Worm (Caenorhabditis elegans) whole organism, L4/young adult: ENCODE measurements around the gene B0507.6.

ENCODE experiments used
- W03F9.2 ChIP-seq: fragments of 150-350 bp; optimal IDR thresholded peaks from 2 replicates; lab custom pipeline; 2014; ENCODE audit warnings: missing biosample characterization, missing genetic modification characterization
- dao-5 ChIP-seq: sonication (generic microtip); optimal IDR thresholded peaks from 2 replicates; lab custom pipeline; 2016; ENCODE audit warnings: missing genotype, missing genetic modification characterization, moderate library complexity, missing compliant biosample characterization
- him-1 ChIP-seq: sonication (generic microtip); optimal IDR thresholded peaks from 2 replicates; lab custom pipeline; 2016; ENCODE audit warnings: missing genotype, missing genetic modification reagents, missing genetic modification characterization, missing compliant biosample characterization

B0507.6 gene

DNA sequence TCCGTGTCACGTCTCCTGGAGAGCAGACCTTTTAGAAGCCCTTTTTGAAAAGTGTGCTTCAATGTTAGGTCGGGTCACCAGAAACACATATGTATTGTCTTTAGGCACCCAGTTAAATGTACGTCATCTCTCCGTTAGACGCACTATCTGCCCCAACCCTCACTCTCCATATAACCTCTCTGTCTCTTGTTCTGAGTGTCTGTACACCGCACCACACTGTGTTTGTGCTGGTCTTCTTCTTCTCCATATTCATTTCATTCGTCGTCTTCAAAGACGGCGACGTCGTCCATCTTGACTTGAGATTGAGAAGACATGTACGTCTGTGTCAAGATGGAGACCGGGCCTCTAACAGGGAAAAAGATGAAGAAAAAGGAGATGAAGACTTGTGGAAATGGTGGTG lies 36.2 kb downstream of the B0507.6 start:
- TF ChIP-seq W03F9.2, result no peak
- no peak for TF ChIP-seq him-1 (tag; lab: Kevin White, UChicago)

DNA sequence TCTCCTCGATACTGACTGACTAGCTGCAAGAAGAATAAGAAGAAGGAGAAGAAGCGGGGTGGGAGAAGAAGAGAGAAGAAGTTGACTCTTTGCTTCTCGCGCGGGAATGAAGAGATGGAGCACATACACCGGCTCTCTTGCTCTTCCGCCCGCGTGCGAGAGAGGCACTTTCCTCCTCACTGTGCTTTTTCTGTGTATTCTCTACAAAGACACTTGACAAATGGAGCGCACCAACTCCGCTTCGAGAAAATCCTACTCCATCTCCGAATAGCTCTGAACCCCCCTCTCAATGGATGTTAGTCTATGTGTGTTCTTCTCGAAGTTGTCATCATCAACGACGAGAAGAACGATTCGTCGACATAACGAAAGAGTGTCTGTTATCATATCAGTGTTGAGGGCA lies 38.5 kb downstream of the B0507.6 start:
- TF ChIP-seq him-1 (tag; lab: Kevin White, UChicago), result no peak
- TF ChIP-seq dao-5 (tag; lab: Kevin White, UChicago), result no peak
- no peak for TF ChIP-seq W03F9.2

DNA sequence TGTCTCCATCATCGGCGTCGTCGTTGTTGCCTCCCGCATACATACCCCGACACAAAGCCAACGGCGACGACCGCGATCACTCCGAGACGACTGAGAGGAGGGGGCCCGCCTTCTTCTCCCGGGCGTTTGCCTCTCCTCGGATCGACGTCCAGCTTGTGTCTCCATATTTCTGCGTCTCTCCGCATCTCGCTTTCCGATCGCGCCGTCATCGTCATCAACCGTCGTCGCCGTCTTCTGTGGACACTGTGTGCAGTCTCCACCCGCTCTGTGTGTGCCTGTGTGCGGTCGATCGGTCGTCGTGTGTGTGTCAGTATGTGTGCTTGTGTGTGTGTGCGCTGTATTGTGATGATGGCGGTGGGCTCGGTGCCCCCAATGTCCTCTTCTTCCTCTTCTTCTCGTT lies 39.6 kb downstream of the B0507.6 start:
- no peak for TF ChIP-seq dao-5 (tag; lab: Kevin White, UChicago)
- no peak for TF ChIP-seq W03F9.2
- TF ChIP-seq him-1 (tag; lab: Kevin White, UChicago), result no peak

- no peak for TF ChIP-seq W03F9.2
- TF ChIP-seq dao-5 (tag; lab: Kevin White, UChicago), result no peak
- TF ChIP-seq him-1 (tag; lab: Kevin White, UChicago), result no peak
Measured at ce11 chrV:8786245-8786644, 40.3 kb downstream of the B0507.6 start, which contains the start of gene sup-37. TSS of gene sup-37 (plus strand) at chrV:8786545.

ce11 chrV:8789345-8789744 lies 43.4 kb downstream of the B0507.6 start:
- TF ChIP-seq dao-5 (tag; lab: Kevin White, UChicago) (no peak), him-1 (tag; lab: Kevin White, UChicago) (no peak), W03F9.2 (no peak)

DNA sequence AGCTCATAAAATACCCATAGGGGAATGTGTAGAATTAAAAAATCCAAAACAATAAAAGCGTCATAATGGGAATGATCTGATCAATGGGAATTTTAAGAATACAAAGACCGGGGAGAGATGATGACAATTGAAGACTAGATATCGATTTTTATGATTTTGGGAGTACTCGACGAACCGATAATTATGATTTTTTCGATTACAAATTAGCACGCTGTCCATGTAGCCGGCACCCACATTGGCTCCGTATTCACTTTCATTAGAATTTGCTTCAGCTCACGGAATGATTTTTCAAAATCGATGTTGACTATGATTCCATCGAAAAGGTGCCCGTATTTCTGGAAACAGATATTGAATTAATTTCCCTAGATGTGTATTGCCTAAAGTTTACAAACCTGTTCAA lies 46.9 kb downstream of the B0507.6 start:
- TF ChIP-seq dao-5 (tag; lab: Kevin White, UChicago) (no peak), W03F9.2 (no peak), him-1 (tag; lab: Kevin White, UChicago) (no peak)

DNA sequence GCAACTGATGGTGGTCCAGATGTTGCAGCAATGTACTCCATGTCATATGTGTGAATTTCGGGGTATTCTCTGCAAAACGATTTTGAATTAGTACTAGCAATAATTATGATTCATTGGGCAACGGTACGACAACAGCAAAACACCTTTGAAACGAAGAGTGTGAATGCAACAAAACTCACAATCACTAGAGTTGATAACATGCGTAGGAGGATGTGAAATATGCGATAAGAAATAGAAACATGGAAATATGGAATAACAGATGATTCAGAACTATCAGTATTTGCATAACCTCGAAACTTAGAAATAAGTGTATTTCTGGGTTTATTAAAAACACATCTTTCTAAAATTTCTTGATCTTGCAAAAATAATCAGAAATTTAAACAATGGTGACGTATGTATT lies 49.5 kb downstream of the B0507.6 start:
- no peak for TF ChIP-seq W03F9.2
- no peak for TF ChIP-seq him-1 (tag; lab: Kevin White, UChicago)
- no peak for TF ChIP-seq dao-5 (tag; lab: Kevin White, UChicago)

ce11 chrV:8796246-8796645 lies 50.3 kb downstream of the B0507.6 start:
- TF ChIP-seq him-1 (tag; lab: Kevin White, UChicago) (no peak), W03F9.2 (no peak), dao-5 (tag; lab: Kevin White, UChicago) (no peak)

DNA sequence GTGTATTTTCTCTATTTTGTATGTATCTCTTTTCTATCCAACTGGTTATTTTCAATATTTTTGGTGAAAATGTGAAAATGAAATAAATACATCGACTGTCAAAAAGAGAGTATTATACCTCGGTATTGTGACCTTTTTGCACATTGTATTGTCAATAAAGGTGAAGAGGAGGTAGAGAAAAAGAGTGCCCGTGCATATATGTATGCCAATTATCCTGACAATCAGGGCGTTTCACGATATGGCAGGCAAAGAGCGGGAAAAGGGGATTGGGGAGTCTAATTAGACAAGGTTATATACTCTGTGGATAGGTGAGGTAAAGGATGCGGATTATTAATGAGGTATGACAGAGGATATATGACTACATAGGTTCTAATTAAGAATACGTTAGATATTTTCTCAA lies 50.9 kb downstream of the B0507.6 start:
- TF ChIP-seq dao-5 (tag; lab: Kevin White, UChicago), result no peak
- no peak for TF ChIP-seq him-1 (tag; lab: Kevin White, UChicago)
- no peak for TF ChIP-seq W03F9.2

- no peak for TF ChIP-seq W03F9.2
- no peak for TF ChIP-seq him-1 (tag; lab: Kevin White, UChicago)
- no peak for TF ChIP-seq dao-5 (tag; lab: Kevin White, UChicago)
Measured at ce11 chrV:8798470-8798869, 52.5 kb downstream of the B0507.6 start.

DNA sequence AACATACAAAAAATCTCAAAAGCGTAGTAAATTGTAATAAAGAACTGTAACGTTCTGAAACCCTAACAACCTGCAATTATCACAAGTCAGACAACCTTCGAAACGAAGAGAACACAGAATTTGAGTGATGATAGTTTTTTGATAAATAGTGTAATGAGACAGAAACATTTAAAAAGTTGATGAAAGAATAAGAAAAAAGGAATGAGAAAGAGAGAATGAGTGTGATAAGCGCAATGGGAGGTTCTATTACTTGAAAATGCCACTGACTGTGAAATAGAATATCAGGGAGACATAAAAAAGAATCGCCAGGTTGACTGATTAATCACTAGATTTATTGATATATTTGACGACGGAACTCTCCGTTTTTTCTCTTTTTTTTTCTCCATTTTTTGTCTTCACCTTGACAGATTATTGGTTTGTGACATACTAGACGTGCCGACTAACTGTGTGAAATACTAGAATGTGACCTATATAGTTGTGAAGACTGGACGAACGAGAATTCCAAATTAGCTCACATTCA lies 53.4 kb downstream of the B0507.6 start:
- TF ChIP-seq dao-5 (tag; lab: Kevin White, UChicago) (no peak), him-1 (tag; lab: Kevin White, UChicago) (no peak), W03F9.2 (no peak)
